Fruit fly (Drosophila melanogaster) whole organism, embryonic: ENCODE data around the gene Wdr62.
A peak's percentile ranks its signal among the peaks of the same experiment; 100 is the strongest.

Experiments used
- ATbp ChIP-seq: fragments of 200-800 bp; sonication (Bioruptor generic); optimal IDR thresholded peaks from 2 replicates; lab custom pipeline; 2017; ENCODE audit warnings: missing biosample characterization, mild to moderate bottlenecking, missing genetic modification characterization, missing genetic modification reagents
- Bdp1 ChIP-seq: fragments of 200-800 bp; sonication (Bioruptor generic); optimal IDR thresholded peaks from 3 replicates; lab custom pipeline; 2016; ENCODE audit warnings: missing biosample characterization, missing genetic modification characterization
- CG10431 ChIP-seq: fragments of 200-800 bp; sonication (Bioruptor generic); optimal IDR thresholded peaks from 3 replicates; lab custom pipeline; 2018; ENCODE audit warnings: missing biosample characterization, mild to moderate bottlenecking, missing genetic modification characterization
- CG11247 ChIP-seq: fragments of 200-800 bp; sonication (Bioruptor generic); IDR thresholded peaks from 2 replicates; pipeline ENCODE4 v1.3.6; 2022; ENCODE audit warnings: missing biosample characterization, missing genetic modification characterization
- CG12071 ChIP-seq: fragments of 200-800 bp; sonication (Bioruptor generic); optimal IDR thresholded peaks from 3 replicates; lab custom pipeline; 2018; ENCODE audit warnings: missing biosample characterization, mild to moderate bottlenecking, missing genetic modification characterization
- CG12769 ChIP-seq: fragments of 200-800 bp; sonication (Bioruptor generic); optimal IDR thresholded peaks from 2 replicates; lab custom pipeline; 2019; ENCODE audit warnings: missing biosample characterization, mild to moderate bottlenecking, missing genetic modification characterization, moderate library complexity
- CG13424 ChIP-seq: fragments of 200-800 bp; sonication (Bioruptor generic); optimal IDR thresholded peaks from 2 replicates; lab custom pipeline; 2019; ENCODE audit warnings: missing biosample characterization, mild to moderate bottlenecking, missing genetic modification characterization, moderate library complexity
- CG15073 ChIP-seq: fragments of 200-800 bp; sonication (Bioruptor generic); optimal IDR thresholded peaks from 2 replicates; lab custom pipeline; 2016; ENCODE audit warnings: missing biosample characterization, missing genetic modification characterization
- CG15269 ChIP-seq: fragments of 200-800 bp; sonication (Bioruptor generic); optimal IDR thresholded peaks from 2 replicates; lab custom pipeline; 2018; ENCODE audit warnings: missing biosample characterization, mild to moderate bottlenecking, missing genetic modification characterization, moderate library complexity
- CG1529 ChIP-seq: fragments of 200-800 bp; sonication (Bioruptor generic); optimal IDR thresholded peaks from 3 replicates; lab custom pipeline; 2018; ENCODE audit warnings: missing biosample characterization, missing genetic modification characterization
- CG17328 ChIP-seq: fragments of 200-800 bp; sonication (Bioruptor generic); IDR thresholded peaks from 2 replicates; pipeline ENCODE4 v1.3.6; 2022; ENCODE audit warnings: missing biosample characterization, missing genetic modification characterization
- CG18619 ChIP-seq: fragments of 200-800 bp; sonication (Bioruptor generic); optimal IDR thresholded peaks from 3 replicates; lab custom pipeline; 2017; ENCODE audit warnings: missing biosample characterization, mild to moderate bottlenecking, missing genetic modification characterization
- CG34376 ChIP-seq: fragments of 200-800 bp; sonication (Bioruptor generic); optimal IDR thresholded peaks from 2 replicates; lab custom pipeline; 2018; ENCODE audit warnings: missing biosample characterization, mild to moderate bottlenecking, missing genetic modification characterization
- CG4360 ChIP-seq: fragments of 200-800 bp; sonication (Bioruptor generic); IDR thresholded peaks from 2 replicates; pipeline ENCODE4 v1.3.6; 2022; ENCODE audit warnings: missing biosample characterization, missing genetic modification characterization
- CG43689 ChIP-seq: fragments of 200-800 bp; sonication (Bioruptor generic); IDR thresholded peaks from 2 replicates; pipeline ENCODE4 v1.3.6; 2022; ENCODE audit warnings: missing biosample characterization, missing genetic modification characterization
- CG4424 ChIP-seq: fragments of 200-800 bp; sonication (Bioruptor generic); optimal IDR thresholded peaks from 3 replicates; lab custom pipeline; 2016; ENCODE audit warnings: missing biosample characterization, missing genetic modification characterization
- CG6791 ChIP-seq: fragments of 200-800 bp; sonication (Bioruptor generic); IDR thresholded peaks from 3 replicates; pipeline ENCODE4 v1.3.6; 2022; ENCODE audit warnings: missing biosample characterization, missing genetic modification characterization; ENCODE audit not compliant: partially characterized antibody
- CG7556 ChIP-seq: fragments of 200-800 bp; sonication (Bioruptor generic); optimal IDR thresholded peaks from 2 replicates; lab custom pipeline; 2017; ENCODE audit warnings: missing biosample characterization, mild to moderate bottlenecking, missing genetic modification characterization
- CG7963 ChIP-seq: fragments of 200-800 bp; sonication (Bioruptor generic); IDR thresholded peaks from 3 replicates; pipeline ENCODE4 v1.3.6; 2022; ENCODE audit warnings: missing biosample characterization, missing genetic modification characterization; ENCODE audit not compliant: partially characterized antibody
- CG8290 ChIP-seq, 3 experiments: fragments of 200-800 bp; sonication (Bioruptor generic); optimal IDR thresholded peaks; 2 replicates each; lab custom pipeline; 2016 to 2019; ENCODE audit warnings: missing biosample characterization in 3 of 3, missing genetic modification characterization in 3 of 3, mild to moderate bottlenecking in 2 of 3, moderate library complexity in 1 of 3
- Dip2 ChIP-seq: fragments of 200-800 bp; sonication (Bioruptor generic); IDR thresholded peaks from 2 replicates; pipeline ENCODE4 v1.3.6; 2022; ENCODE audit warnings: missing biosample characterization, missing genetic modification characterization
- Gug ChIP-seq: fragments of 200-800 bp; sonication (Bioruptor generic); IDR thresholded peaks from 4 replicates; pipeline ENCODE4 v1.3.6; 2022; ENCODE audit warnings: missing biosample characterization, missing genetic modification characterization
- HHEX ChIP-seq: fragments of 200-800 bp; sonication (Bioruptor generic); optimal IDR thresholded peaks from 3 replicates; lab custom pipeline; 2017; ENCODE audit warnings: missing biosample characterization, mild to moderate bottlenecking, missing genetic modification characterization, missing genetic modification reagents
- Hmr ChIP-seq: fragments of 200-800 bp; sonication (Bioruptor generic); optimal IDR thresholded peaks from 3 replicates; lab custom pipeline; 2017; ENCODE audit warnings: mild to moderate bottlenecking, missing biosample characterization, missing genetic modification reagents, missing genetic modification characterization
- Hr51 ChIP-seq, 2 experiments: fragments of 200-800 bp; sonication (Bioruptor generic); optimal IDR thresholded peaks; 2 replicates in 1 of 2; 3 replicates in 1 of 2; lab custom pipeline; 2016 to 2018; ENCODE audit warnings: missing biosample characterization in 2 of 2, missing genetic modification characterization in 2 of 2, mild to moderate bottlenecking in 1 of 2, moderate library complexity in 1 of 2
- Med ChIP-seq: fragments of 200-800 bp; sonication (Bioruptor generic); peaks from one replicate; lab custom pipeline; 2016; ENCODE audit warnings: missing biosample characterization, missing genetic modification characterization, mild to moderate bottlenecking, inconsistent platforms, moderate library complexity
- NC2α ChIP-seq: fragments of 200-800 bp; sonication (Bioruptor generic); optimal IDR thresholded peaks from 2 replicates; lab custom pipeline; 2016; ENCODE audit warnings: missing biosample characterization, missing genetic modification characterization
- Optix ChIP-seq: fragments of 200-800 bp; sonication (Bioruptor generic); IDR thresholded peaks from 3 replicates; pipeline ENCODE4 v1.3.6; 2022; ENCODE audit warnings: missing biosample characterization, missing genetic modification characterization
- Side ChIP-seq: fragments of 200-800 bp; sonication (Bioruptor generic); optimal IDR thresholded peaks from 2 replicates; lab custom pipeline; 2016; ENCODE audit warnings: missing biosample characterization, missing genetic modification characterization
- Sox102F ChIP-seq: fragments of 200-800 bp; sonication (Bioruptor generic); optimal IDR thresholded peaks from 2 replicates; lab custom pipeline; 2018; ENCODE audit warnings: missing biosample characterization, mild to moderate bottlenecking, missing genetic modification characterization, moderate library complexity
- Taf1 ChIP-seq: fragments of 200-800 bp; sonication (Bioruptor generic); IDR thresholded peaks from 2 replicates; pipeline ENCODE4 v1.3.6; 2022; ENCODE audit warnings: missing biosample characterization, missing genetic modification characterization
- Tbp ChIP-seq: fragments of >200 bp; optimal IDR thresholded peaks from 2 replicates; lab custom pipeline; 2018; ENCODE audit warnings: missing biosample characterization, missing genetic modification characterization
- bcd ChIP-seq: fragments of 200-800 bp; sonication (Bioruptor generic); optimal IDR thresholded peaks from 2 replicates; lab custom pipeline; 2017; ENCODE audit warnings: missing biosample characterization, mild to moderate bottlenecking, missing genetic modification characterization
- bsh ChIP-seq, 2 experiments: fragments of 200-800 bp; sonication (Bioruptor generic); optimal IDR thresholded peaks; 2 replicates each; lab custom pipeline; 2017 to 2018; ENCODE audit warnings: mild to moderate bottlenecking in 2 of 2, missing biosample characterization in 2 of 2, missing genetic modification characterization in 2 of 2, moderate library complexity in 1 of 2
- cato ChIP-seq: fragments of 200-800 bp; sonication (Bioruptor generic); optimal IDR thresholded peaks from 2 replicates; lab custom pipeline; 2016; ENCODE audit warnings: missing biosample characterization, missing genetic modification characterization, borderline replicate concordance
- cg ChIP-seq: fragments of 200-800 bp; sonication (Bioruptor generic); optimal IDR thresholded peaks from 3 replicates; lab custom pipeline; 2019; ENCODE audit warnings: missing biosample characterization, mild to moderate bottlenecking, missing genetic modification characterization, moderate library complexity
- chif ChIP-seq, 2 experiments: fragments of 200-800 bp; sonication (Bioruptor generic); optimal IDR thresholded peaks; 3 replicates each; lab custom pipeline; 2016; ENCODE audit warnings: missing biosample characterization in 2 of 2, missing genetic modification characterization in 2 of 2
- chn ChIP-seq: fragments of 200-800 bp; sonication (Bioruptor generic); optimal IDR thresholded peaks from 2 replicates; lab custom pipeline; 2016; ENCODE audit warnings: missing biosample characterization, missing genetic modification characterization
- crc ChIP-seq: fragments of 200-800 bp; sonication (Bioruptor generic); optimal IDR thresholded peaks from 2 replicates; lab custom pipeline; 2016; ENCODE audit warnings: missing biosample characterization, missing genetic modification characterization
- dm ChIP-seq: fragments of 200-800 bp; sonication (Bioruptor generic); optimal IDR thresholded peaks from 3 replicates; lab custom pipeline; 2016; ENCODE audit warnings: missing biosample characterization, missing genetic modification characterization
- grau ChIP-seq: fragments of 200-800 bp; optimal IDR thresholded peaks from 3 replicates; lab custom pipeline; 2019; ENCODE audit warnings: missing biosample characterization, mild to moderate bottlenecking, missing genetic modification characterization, moderate library complexity
- insv ChIP-seq, 2 experiments: fragments of 200-800 bp; sonication (Bioruptor generic); optimal IDR thresholded peaks; 3 replicates each; lab custom pipeline; 2016 to 2018; ENCODE audit warnings: missing biosample characterization in 2 of 2, missing genetic modification characterization in 2 of 2
- jigr1 ChIP-seq: fragments of 200-800 bp; sonication (Bioruptor generic); IDR thresholded peaks from 3 replicates; pipeline ENCODE4 v1.3.6; 2022; ENCODE audit warnings: missing biosample characterization, missing genetic modification characterization
- pan ChIP-seq, 4 experiments: fragments of >200 bp in 3 of 4; fragments of 200-800 bp in 1 of 4; sonication (Bioruptor generic) in 1 of 4; optimal IDR thresholded peaks in 3 of 4; IDR thresholded peaks in 1 of 4; 2 replicates each; pipeline versions ENCODE4 v1.3.6 to Lab custom; 2017 to 2022; ENCODE audit warnings: missing biosample characterization in 2 of 4, missing genetic modification characterization in 2 of 4, mixed read lengths in 1 of 4
- repo ChIP-seq: fragments of 200-800 bp; sonication (Bioruptor generic); optimal IDR thresholded peaks from 2 replicates; lab custom pipeline; 2016; ENCODE audit warnings: missing biosample characterization, missing genetic modification characterization
- row ChIP-seq: fragments of 200-800 bp; sonication (Bioruptor generic); IDR thresholded peaks from 3 replicates; pipeline ENCODE4 v1.3.6; 2022; ENCODE audit warnings: missing biosample characterization, missing genetic modification characterization
- sisA ChIP-seq: fragments of 200-800 bp; sonication (Bioruptor generic); IDR thresholded peaks from 2 replicates; pipeline ENCODE4 v1.3.6; 2022; ENCODE audit warnings: missing biosample characterization, missing genetic modification characterization
- tx ChIP-seq: fragments of 200-800 bp; sonication (Bioruptor generic); optimal IDR thresholded peaks from 2 replicates; lab custom pipeline; 2016; ENCODE audit warnings: missing biosample characterization, missing genetic modification characterization
- usp ChIP-seq: fragments of >200 bp; optimal IDR thresholded peaks from 2 replicates; lab custom pipeline; 2017; ENCODE audit warnings: missing biosample characterization, missing genetic modification characterization

Gene Wdr62

dm6 chr2L:1916461-1916860 lies 32.0 kb downstream of the Wdr62 start (continued):
- TF ChIP-seq pan (optimal IDR thresholded peaks at IDR 0.05; lab: Kevin White, UChicago) (no peak), pan (GFP tag; optimal IDR thresholded peaks at IDR 0.05 in 1 of 2, IDR thresholded peaks at IDR 0.05 in 1 of 2) (peak in 1 of 2 experiments; percentile 78), sisA (GFP tag; lab: Robert Waterston, UW) (peak; percentile 73), Tbp (no peak), CG18619 (no peak), Dip2 (GFP tag; lab: Robert Waterston, UW) (no peak), HHEX (GFP tag; lab: Kevin White, UChicago) (no peak), CG17328 (peak; percentile 61), insv (GFP tag; optimal IDR thresholded peaks at IDR 0.05; lab: Kevin White, UChicago) (no peak), chn (GFP tag; lab: Kevin White, UChicago) (no peak), row (GFP tag; lab: Robert Waterston, UW) (peak; percentile 64), CG13424 (peak; percentile 32), Med (peak; percentile 12), cato (GFP tag; lab: Kevin White, UChicago) (peak; percentile 2), NC2α (no peak), repo (GFP tag; lab: Kevin White, UChicago) (no peak), Optix (GFP tag; lab: Robert Waterston, UW) (peak; percentile 45; the same call in 1 of the 3 replicates), CG15269 (tag; lab: Kevin White, UChicago) (peak; percentile 26), CG12769 (tag; lab: Kevin White, UChicago) (peak; percentile 39), cg (GFP tag; lab: Kevin White, UChicago) (no peak), grau (tag; lab: Kevin White, UChicago) (peak; percentile 79), Taf1 (GFP tag; lab: Robert Waterston, UW) (no peak), CG7963 (no peak), chif (GFP tag; optimal IDR thresholded peaks at IDR 0.05; lab: Kevin White, UChicago) (peak in 1 of 2 experiments; percentile 3), CG10431 (GFP tag; lab: Kevin White, UChicago) (no peak), Sox102F (GFP tag; lab: Kevin White, UChicago) (peak; percentile 78), ATbp (GFP tag; lab: Kevin White, UChicago) (peak; percentile 77), bcd (GFP tag; lab: Kevin White, UChicago) (peak; percentile 22), crc (GFP tag; lab: Kevin White, UChicago) (no peak), CG15073 (no peak), Hmr (GFP tag; lab: Kevin White, UChicago) (no peak), CG4360 (GFP tag; lab: Robert Waterston, UW) (no peak), Hr51 (GFP tag; optimal IDR thresholded peaks at IDR 0.05; lab: Kevin White, UChicago) (peak in 1 of 2 experiments; percentile 59), CG34376 (GFP tag; lab: Kevin White, UChicago) (no peak), CG6791 (GFP tag; lab: Robert Waterston, UW) (no peak), usp (GFP tag; lab: Kevin White, UChicago) (no peak), CG11247 (GFP tag; lab: Robert Waterston, UW) (0 out of 2 replicates have a peak, but pooled peaks have one; percentile 17), CG4424 (peak; percentile 32), tx (no peak), CG12071 (peak; percentile 9), CG43689 (GFP tag; lab: Robert Waterston, UW) (0 out of 2 replicates have a peak, but pooled peaks have one; percentile 16), Gug (peak; percentile 54; the same call in 2 of the 4 replicates), dm (GFP tag; lab: Kevin White, UChicago) (no peak), Side (GFP tag; lab: Kevin White, UChicago) (no peak), CG1529 (GFP tag; lab: Kevin White, UChicago) (peak; percentile 16), bsh (GFP tag; optimal IDR thresholded peaks at IDR 0.05; lab: Kevin White, UChicago) (peak in 1 of 2 experiments; percentile 55), jigr1 (GFP tag; lab: Robert Waterston, UW) (0 out of 3 replicates have a peak, but pooled peaks have one; percentile 32), CG7556 (GFP tag; lab: Kevin White, UChicago) (no peak), CG8290 (GFP tag; optimal IDR thresholded peaks at IDR 0.05; lab: Kevin White, UChicago) (no peak), CG8290 (tag; optimal IDR thresholded peaks at IDR 0.05; lab: Kevin White, UChicago) (peak in 1 of 2 experiments; percentile 26), Bdp1 (GFP tag; lab: Kevin White, UChicago) (no peak)
